Worm (Caenorhabditis elegans) whole organism, young adult: ENCODE measurements around the gene hsp-43.

ENCODE experiments used
- C06A6.2 ChIP-seq: fragments of 200-800 bp; sonication (Bioruptor generic); conservative IDR thresholded peaks from 2 replicates; pipeline ENCODE4 v1.3.6; 2022; ENCODE audit warnings: missing genetic modification characterization, missing compliant biosample characterization
- D2030.7 ChIP-seq: fragments of 200-800 bp; sonication (Bioruptor generic); IDR thresholded peaks from 2 replicates; pipeline ENCODE4 v1.3.6; 2022; ENCODE audit warnings: missing genetic modification reagents, missing genetic modification characterization, missing compliant biosample characterization
- F10E7.11 ChIP-seq: sonication (generic microtip); optimal IDR thresholded peaks from 2 replicates; lab custom pipeline; 2017; ENCODE audit warnings: mild to moderate bottlenecking, missing genetic modification characterization, moderate library complexity, missing compliant biosample characterization
- F52B5.7 ChIP-seq: sonication (generic microtip); optimal IDR thresholded peaks from 2 replicates; lab custom pipeline; 2016; ENCODE audit warnings: mild to moderate bottlenecking, missing genetic modification characterization, missing compliant biosample characterization
- F55B11.4 ChIP-seq: sonication (generic microtip); optimal IDR thresholded peaks from 2 replicates; lab custom pipeline; 2016; ENCODE audit warnings: missing compliant biosample characterization, missing genetic modification characterization, borderline replicate concordance; ENCODE audit not compliant: insufficient read depth
- K11D2.4 ChIP-seq: fragments of 200-800 bp; sonication (Bioruptor generic); IDR thresholded peaks from 2 replicates; pipeline ENCODE4 v1.3.6; 2022; ENCODE audit warnings: missing genetic modification reagents, missing genetic modification characterization, missing compliant biosample characterization
- T26A5.8 ChIP-seq: sonication (generic microtip); optimal IDR thresholded peaks from 2 replicates; lab custom pipeline; 2016; ENCODE audit warnings: missing genetic modification characterization, missing compliant biosample characterization
- Y53G8AR.9 ChIP-seq: fragments of 200-800 bp; sonication (Bioruptor generic); conservative IDR thresholded peaks from 2 replicates; pipeline ENCODE4 v1.3.6; 2022; ENCODE audit warnings: missing genetic modification reagents, missing genetic modification characterization, missing compliant biosample characterization
- Y56A3A.18 ChIP-seq: fragments of 200-800 bp; sonication (Bioruptor generic); IDR thresholded peaks from 2 replicates; pipeline ENCODE4 v1.3.6; 2022; ENCODE audit warnings: missing genetic modification reagents, missing genetic modification characterization, missing compliant biosample characterization
- Y67H2A.10 ChIP-seq: fragments of 200-800 bp; sonication (Bioruptor generic); conservative IDR thresholded peaks from 2 replicates; pipeline ENCODE4 v1.3.6; 2022; ENCODE audit warnings: missing genetic modification reagents, missing genetic modification characterization, missing compliant biosample characterization
- ZK185.1 ChIP-seq: sonication (generic microtip); optimal IDR thresholded peaks from 2 replicates; lab custom pipeline; 2016; ENCODE audit warnings: mild to moderate bottlenecking, missing genetic modification characterization, missing compliant biosample characterization; ENCODE audit not compliant: poor library complexity, severe bottlenecking
- akir-1 ChIP-seq: fragments of 200-800 bp; sonication (Bioruptor generic); optimal IDR thresholded peaks from 2 replicates; lab custom pipeline; 2018; ENCODE audit warnings: mild to moderate bottlenecking, missing genetic modification characterization, moderate library complexity, missing compliant biosample characterization
- ama-1 ChIP-seq, 3 experiments: fragments of 150-350 bp in 1 of 3; sonication (generic microtip) in 2 of 3; optimal IDR thresholded peaks; 2 replicates each; lab custom pipeline; 2014 to 2018; ENCODE audit warnings: missing biosample characterization in 2 of 3, missing genetic modification characterization in 2 of 3, missing genetic modification reagents in 2 of 3
- atf-7 ChIP-seq: sonication (generic microtip); optimal IDR thresholded peaks from 2 replicates; lab custom pipeline; 2017; ENCODE audit warnings: mild to moderate bottlenecking, missing genetic modification characterization, missing compliant biosample characterization
- ccch-3 ChIP-seq: fragments of 200-800 bp; sonication (Bioruptor generic); optimal IDR thresholded peaks from 2 replicates; lab custom pipeline; 2018; ENCODE audit warnings: mild to moderate bottlenecking, missing genetic modification characterization, missing compliant biosample characterization
- cebp-2 ChIP-seq: fragments of 200-800 bp; sonication (Bioruptor generic); IDR thresholded peaks from 2 replicates; pipeline ENCODE4 v1.3.6; 2022; ENCODE audit warnings: missing genetic modification characterization, missing compliant biosample characterization
- chd-7 ChIP-seq: sonication (generic microtip); optimal IDR thresholded peaks from 2 replicates; lab custom pipeline; 2016; ENCODE audit warnings: mild to moderate bottlenecking, missing genetic modification characterization, moderate library complexity, missing compliant biosample characterization
- dox-1 ChIP-seq: fragments of 200-800 bp; sonication (Bioruptor generic); IDR thresholded peaks from 2 replicates; pipeline ENCODE4 v1.3.6; 2022; ENCODE audit warnings: missing genetic modification reagents, missing genetic modification characterization, missing compliant biosample characterization
- dpl-1 ChIP-seq: fragments of 150-350 bp; optimal IDR thresholded peaks from 2 replicates; lab custom pipeline; 2014; ENCODE audit warnings: missing biosample characterization, missing genetic modification reagents, missing genetic modification characterization
- egl-44 ChIP-seq: fragments of 200-800 bp; sonication (Bioruptor generic); IDR thresholded peaks from 2 replicates; pipeline ENCODE4 v1.3.6; 2022; ENCODE audit warnings: missing genetic modification reagents, missing genetic modification characterization, missing compliant biosample characterization
- gei-17 ChIP-seq: fragments of 200-800 bp; sonication (Bioruptor generic); optimal IDR thresholded peaks from 2 replicates; lab custom pipeline; 2018; ENCODE audit warnings: mild to moderate bottlenecking, missing genetic modification characterization, missing compliant biosample characterization
- hlh-12 ChIP-seq: sonication (generic microtip); optimal IDR thresholded peaks from 2 replicates; lab custom pipeline; 2016; ENCODE audit warnings: missing genetic modification characterization, missing compliant biosample characterization
- hmg-1.2 ChIP-seq: fragments of 200-800 bp; sonication (Bioruptor generic); IDR thresholded peaks from 2 replicates; pipeline ENCODE4 v1.3.6; 2022; ENCODE audit warnings: missing genetic modification reagents, missing genetic modification characterization, missing compliant biosample characterization
- let-607 ChIP-seq, 2 experiments: fragments of 200-800 bp in 1 of 2; sonication (Bioruptor generic) in 1 of 2; sonication (generic microtip) in 1 of 2; optimal IDR thresholded peaks; 2 replicates each; lab custom pipeline; 2016 to 2018; ENCODE audit warnings: mild to moderate bottlenecking in 2 of 2, missing compliant biosample characterization in 2 of 2, missing genetic modification characterization in 2 of 2, moderate library complexity in 2 of 2, missing genotype in 1 of 2
- lin-40 ChIP-seq: sonication (generic microtip); optimal IDR thresholded peaks from 2 replicates; lab custom pipeline; 2016; ENCODE audit warnings: missing genetic modification characterization, mild to moderate bottlenecking, missing compliant biosample characterization, missing genotype, missing genetic modification reagents
- lsl-1 ChIP-seq: fragments of 200-800 bp; sonication (Bioruptor generic); optimal IDR thresholded peaks from 2 replicates; lab custom pipeline; 2018; ENCODE audit warnings: mild to moderate bottlenecking, missing genetic modification characterization, moderate library complexity, missing compliant biosample characterization
- lsy-27 ChIP-seq: sonication (generic microtip); optimal IDR thresholded peaks from 2 replicates; lab custom pipeline; 2017; ENCODE audit warnings: missing genetic modification characterization, mild to moderate bottlenecking, missing compliant biosample characterization, antibody characterized with exemption, missing genotype, borderline replicate concordance; ENCODE audit not compliant: insufficient read depth
- madf-6 ChIP-seq: fragments of 200-800 bp; sonication (Bioruptor generic); IDR thresholded peaks from 2 replicates; pipeline ENCODE4 v1.3.6; 2022; ENCODE audit warnings: missing genetic modification reagents, missing genetic modification characterization, missing compliant biosample characterization
- mcd-1 ChIP-seq: fragments of 200-800 bp; sonication (Bioruptor generic); IDR thresholded peaks from 2 replicates; pipeline ENCODE4 v1.3.6; 2022; ENCODE audit warnings: missing genetic modification reagents, missing genetic modification characterization, missing compliant biosample characterization
- nfya-2 ChIP-seq: fragments of 200-800 bp; sonication (Bioruptor generic); IDR thresholded peaks from 2 replicates; pipeline ENCODE4 v1.3.6; 2022; ENCODE audit warnings: missing genetic modification reagents, missing genetic modification characterization, missing compliant biosample characterization
- nfyb-1 ChIP-seq: fragments of 200-800 bp; sonication (Bioruptor generic); IDR thresholded peaks from 2 replicates; pipeline ENCODE4 v1.3.6; 2022; ENCODE audit warnings: missing genetic modification reagents, missing genetic modification characterization, missing compliant biosample characterization
- nhr-120 ChIP-seq: fragments of 200-800 bp; sonication (Bioruptor generic); IDR thresholded peaks from 2 replicates; pipeline ENCODE4 v1.3.6; 2022; ENCODE audit warnings: missing genetic modification characterization, missing compliant biosample characterization
- nhr-179 ChIP-seq: sonication (generic microtip); optimal IDR thresholded peaks from 2 replicates; lab custom pipeline; 2016; ENCODE audit warnings: mild to moderate bottlenecking, missing genetic modification characterization, missing compliant biosample characterization
- nhr-27 ChIP-seq: fragments of 200-800 bp; sonication (Bioruptor generic); optimal IDR thresholded peaks from 2 replicates; lab custom pipeline; 2018; ENCODE audit warnings: mild to moderate bottlenecking, missing genetic modification characterization, moderate library complexity, missing compliant biosample characterization
- pbrm-1 ChIP-seq: fragments of 200-800 bp; sonication (Bioruptor generic); IDR thresholded peaks from 2 replicates; pipeline ENCODE4 v1.3.6; 2022; ENCODE audit warnings: missing genetic modification reagents, missing genetic modification characterization, missing compliant biosample characterization
- repo-1 ChIP-seq: sonication (generic microtip); optimal IDR thresholded peaks from 2 replicates; lab custom pipeline; 2017; ENCODE audit warnings: mild to moderate bottlenecking, missing genetic modification characterization, missing compliant biosample characterization
- snpc-1.3 ChIP-seq: sonication (generic microtip); optimal IDR thresholded peaks from 2 replicates; lab custom pipeline; 2017; ENCODE audit warnings: missing genetic modification characterization, mild to moderate bottlenecking, missing compliant biosample characterization, antibody characterized with exemption, moderate library complexity, missing genotype, missing genetic modification reagents; ENCODE audit not compliant: insufficient read depth
- snpc-3.4 ChIP-seq: sonication (generic microtip); optimal IDR thresholded peaks from 2 replicates; lab custom pipeline; 2017; ENCODE audit warnings: missing genetic modification characterization, mild to moderate bottlenecking, missing compliant biosample characterization, antibody characterized with exemption, moderate library complexity, missing genotype, missing genetic modification reagents
- snpc-4 ChIP-seq, 5 experiments: fragments of 150-350 bp in 1 of 5; sonication (generic microtip) in 4 of 5; optimal IDR thresholded peaks; 2 replicates each; lab custom pipeline; 2014 to 2018; ENCODE audit warnings: missing genetic modification characterization in 5 of 5, missing biosample characterization in 3 of 5, antibody characterized with exemption in 2 of 5, mild to moderate bottlenecking in 2 of 5, missing compliant biosample characterization in 2 of 5, missing genotype in 2 of 5, moderate library complexity in 2 of 5, missing genetic modification reagents in 1 of 5
- tbp1 ChIP-seq: fragments of 200-800 bp; sonication (Bioruptor generic); optimal IDR thresholded peaks from 2 replicates; lab custom pipeline; 2018; ENCODE audit warnings: mild to moderate bottlenecking, missing genetic modification characterization, missing compliant biosample characterization
- unc-62 ChIP-seq: fragments of 150-350 bp; optimal IDR thresholded peaks from 2 replicates; lab custom pipeline; 2014; ENCODE audit warnings: missing biosample characterization, missing genetic modification reagents, missing genetic modification characterization
- xnd-1 ChIP-seq: sonication (generic microtip); optimal IDR thresholded peaks from 2 replicates; lab custom pipeline; 2016; ENCODE audit warnings: missing genotype, missing genetic modification reagents, missing genetic modification characterization, missing compliant biosample characterization
- zim-3 ChIP-seq: sonication (generic microtip); optimal IDR thresholded peaks from 2 replicates; lab custom pipeline; 2017; ENCODE audit warnings: mild to moderate bottlenecking, missing genetic modification characterization, moderate library complexity, missing compliant biosample characterization
- ztf-26 ChIP-seq: sonication (generic microtip); optimal IDR thresholded peaks from 2 replicates; lab custom pipeline; 2017; ENCODE audit warnings: missing genetic modification characterization, missing compliant biosample characterization
- ztf-3 ChIP-seq: fragments of 200-800 bp; sonication (Bioruptor generic); optimal IDR thresholded peaks from 2 replicates; lab custom pipeline; 2018; ENCODE audit warnings: mild to moderate bottlenecking, missing genetic modification characterization, missing compliant biosample characterization

Gene hsp-43

DNA sequence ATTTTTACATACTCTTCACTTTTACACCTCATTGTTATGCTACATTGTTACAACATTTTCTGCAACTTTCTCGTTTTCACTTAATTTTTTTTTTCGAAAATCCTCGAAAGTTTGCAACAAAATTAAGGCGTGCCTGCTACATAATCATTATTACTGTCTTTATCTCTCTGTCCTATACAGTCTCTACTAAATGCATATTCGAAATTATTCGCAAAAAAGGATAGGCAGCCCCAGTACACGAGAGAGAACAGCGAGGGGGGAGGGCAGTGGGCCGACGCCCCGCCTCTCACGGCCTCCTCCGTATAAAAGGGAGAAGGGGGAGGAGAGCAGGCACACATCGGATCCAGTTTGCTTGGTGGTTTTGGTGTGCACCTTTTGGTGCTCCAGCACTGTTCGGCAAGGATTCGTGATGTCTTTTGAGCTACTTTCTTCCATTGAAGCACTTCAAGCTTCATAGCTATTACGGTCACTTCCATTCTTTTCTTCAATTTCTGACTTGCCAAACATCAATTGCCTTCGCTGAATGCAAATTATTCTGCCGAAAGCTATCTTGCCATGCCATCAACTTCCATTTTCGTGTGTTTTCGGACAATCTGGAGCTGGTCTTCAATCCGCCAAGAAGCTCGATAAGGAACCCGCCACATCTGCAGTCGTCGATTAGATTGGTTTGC, 16.7 kb upstream of the hsp-43 start (continued):
- TF ChIP-seq F55B11.4 (no peak), lsl-1 (no peak), Y56A3A.18 (GFP tag; lab: Robert Waterston, UW) (0 out of 2 replicates have a peak, but pooled peaks have one; percentile 41), nfyb-1 (GFP tag; lab: Robert Waterston, UW) (0 out of 2 replicates have a peak, but pooled peaks have one; percentile 61), C06A6.2 (GFP tag; lab: Robert Waterston, UW) (0 out of 2 replicates have a peak, but pooled peaks have one; percentile 11), nhr-27 (tag; lab: Kevin White, UChicago) (no peak), T26A5.8 (tag; lab: Kevin White, UChicago) (no peak), ama-1 (optimal IDR thresholded peaks at IDR 0.05; lab: Kevin White, UChicago) (peak; percentile 98), ama-1 (GFP tag; optimal IDR thresholded peaks at IDR 0.05; lab: Kevin White, UChicago) (peak in 1 of 2 experiments; percentile 34), cebp-2 (GFP tag; lab: Robert Waterston, UW) (0 out of 2 replicates have a peak, but pooled peaks have one; percentile 13), ztf-3 (GFP tag; lab: Kevin White, UChicago) (peak; percentile 9), snpc-1.3 (tag; lab: Kevin White, UChicago) (no peak), nfya-2 (GFP tag; lab: Robert Waterston, UW) (no peak), akir-1 (GFP tag; lab: Kevin White, UChicago) (no peak), lin-40 (tag; lab: Kevin White, UChicago) (peak; percentile 40), lsy-27 (tag; lab: Kevin White, UChicago) (no peak), hmg-1.2 (GFP tag; lab: Robert Waterston, UW) (peak; percentile 36), Y67H2A.10 (GFP tag; lab: Robert Waterston, UW) (no peak), gei-17 (GFP tag; lab: Kevin White, UChicago) (peak; percentile 66), unc-62 (GFP tag; lab: Kevin White, UChicago) (peak; percentile 6), nhr-120 (GFP tag; lab: Robert Waterston, UW) (no peak), ZK185.1 (no peak), snpc-4 (GFP tag; optimal IDR thresholded peaks at IDR 0.05; lab: Kevin White, UChicago) (no peak), snpc-4 (tag; optimal IDR thresholded peaks at IDR 0.05; lab: Kevin White, UChicago) (no peak), nhr-179 (tag; lab: Kevin White, UChicago) (no peak), F10E7.11 (tag; lab: Kevin White, UChicago) (no peak), dox-1 (GFP tag; lab: Robert Waterston, UW) (peak; percentile 36; the same call in 1 of the 2 replicates), K11D2.4 (GFP tag; lab: Robert Waterston, UW) (peak; percentile 48), mcd-1 (peak; percentile 33), let-607 (tag; optimal IDR thresholded peaks at IDR 0.05; lab: Kevin White, UChicago) (peak; percentile 1 to 22), ccch-3 (GFP tag; lab: Kevin White, UChicago) (no peak), snpc-3.4 (no peak), F52B5.7 (peak; percentile 34), xnd-1 (tag; lab: Kevin White, UChicago) (no peak), repo-1 (tag; lab: Kevin White, UChicago) (peak; percentile 27), zim-3 (peak; percentile 45), madf-6 (GFP tag; lab: Robert Waterston, UW) (no peak), pbrm-1 (GFP tag; lab: Robert Waterston, UW) (peak; percentile 58), tbp1 (peak; percentile 53), D2030.7 (GFP tag; lab: Robert Waterston, UW) (no peak), hlh-12 (tag; lab: Kevin White, UChicago) (no peak), egl-44 (GFP tag; lab: Robert Waterston, UW) (no peak), chd-7 (peak; percentile 30), dpl-1 (no peak), atf-7 (tag; lab: Kevin White, UChicago) (peak; percentile 8), ztf-26 (tag; lab: Kevin White, UChicago) (peak; percentile 54), Y53G8AR.9 (GFP tag; lab: Robert Waterston, UW) (0 out of 2 replicates have a peak, but pooled peaks have one; percentile 52)
